Fruit fly (Drosophila melanogaster) whole organism, adult: ENCODE results near the gene RAF2.

Source experiments
- CG1620 ChIP-seq: fragments of 200-800 bp; sonication (Bioruptor generic); optimal IDR thresholded peaks from 2 replicates; lab custom pipeline; 2016; ENCODE audit warnings: missing biosample characterization, missing genetic modification characterization
- CG33017 ChIP-seq: fragments of 200-800 bp; sonication (Bioruptor generic); optimal IDR thresholded peaks from 2 replicates; lab custom pipeline; 2018; ENCODE audit warnings: missing biosample characterization, mild to moderate bottlenecking, missing genetic modification characterization, moderate library complexity
- CG7045 ChIP-seq: fragments of 200-800 bp; sonication (Bioruptor generic); optimal IDR thresholded peaks from 2 replicates; lab custom pipeline; 2017; ENCODE audit warnings: missing biosample characterization, mild to moderate bottlenecking, missing genetic modification characterization
- CG7101 ChIP-seq: fragments of 200-800 bp; sonication (Bioruptor generic); optimal IDR thresholded peaks from 2 replicates; lab custom pipeline; 2018; ENCODE audit warnings: missing biosample characterization, mild to moderate bottlenecking, missing genetic modification characterization, moderate library complexity
- Mnt ChIP-seq: fragments of 200-800 bp; sonication (Bioruptor generic); optimal IDR thresholded peaks from 2 replicates; lab custom pipeline; 2016; ENCODE audit warnings: missing biosample characterization, mild to moderate bottlenecking, missing genetic modification characterization
- ovo ChIP-seq: fragments of 200-800 bp; sonication (Bioruptor generic); optimal IDR thresholded peaks from 2 replicates; lab custom pipeline; 2016; ENCODE audit warnings: missing biosample characterization, missing genetic modification characterization
- tj ChIP-seq: fragments of 200-800 bp; sonication (Bioruptor generic); optimal IDR thresholded peaks from 3 replicates; lab custom pipeline; 2017; ENCODE audit warnings: missing biosample characterization, mild to moderate bottlenecking, missing genetic modification characterization, moderate library complexity

- TF ChIP-seq Mnt: no peak
- no peak for TF ChIP-seq ovo (GFP tag; lab: Kevin White, UChicago)
- TF ChIP-seq CG1620: no peak
- no peak for TF ChIP-seq CG7045 (GFP tag; lab: Kevin White, UChicago)
- no peak for TF ChIP-seq CG7101 (tag; lab: Kevin White, UChicago)
- no peak for TF ChIP-seq tj (GFP tag; lab: Kevin White, UChicago)
- no peak for TF ChIP-seq CG33017 (tag; lab: Kevin White, UChicago)
These were observed 5.1 kb downstream of the RAF2 start for dm6 chr3L:16391257-16391656.
